Worm (Caenorhabditis elegans): ENCODE data around the gene lin-36.
A peak's percentile ranks its signal among the peaks of the same experiment; 100 is the strongest.

Gene lin-36

DNA sequence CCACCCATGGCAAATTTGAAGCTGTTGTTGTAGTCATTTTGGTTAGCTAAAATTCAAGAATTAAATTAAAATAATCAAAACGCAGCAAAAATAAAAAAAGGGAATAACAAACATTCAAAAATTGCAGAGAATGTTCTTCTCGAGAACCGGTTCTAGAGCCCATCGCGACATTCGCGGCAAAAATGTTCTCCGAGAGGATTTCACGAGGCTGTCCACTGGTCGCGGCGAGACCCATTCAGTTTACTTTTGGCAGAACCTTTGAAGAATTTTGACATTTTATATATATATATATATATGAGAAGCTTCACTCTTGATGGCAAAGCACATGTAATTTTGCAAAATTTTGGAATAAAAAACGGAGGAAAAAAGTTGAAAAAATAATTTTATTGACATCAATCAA, 8.8 kb upstream of the lin-36 start, which contains the start of gene F44B9.8:
TSS of gene F44B9.8 (minus strand) at position 163 of the 400 bp plus-strand sequence.
- TF ChIP-seq aly-2 (tag; optimal IDR thresholded peaks at IDR 0.05) (no peak), pha-4 (tag; optimal IDR thresholded peaks at IDR 0.05) (peak; percentile 92), hmg-11 (tag; optimal IDR thresholded peaks at IDR 0.05) (peak; percentile 32), skn-1 (tag; optimal IDR thresholded peaks at IDR 0.05) (no peak), mml-1 (tag; optimal IDR thresholded peaks at IDR 0.05) (no peak), nhr-43 (tag; optimal IDR thresholded peaks at IDR 0.05; ENCODE audit: poor library complexity, severe bottlenecking) (peak; percentile 62), nhr-28 (tag; optimal IDR thresholded peaks at IDR 0.05) (no peak), nhr-11 (tag; optimal IDR thresholded peaks at IDR 0.05) (no peak), nhr-67 (tag; optimal IDR thresholded peaks at IDR 0.05) (no peak), eor-1 (tag; optimal IDR thresholded peaks at IDR 0.05) (no peak), unc-39 (tag; optimal IDR thresholded peaks at IDR 0.05) (no peak), ztf-11 (tag; optimal IDR thresholded peaks at IDR 0.05) (no peak), fos-1 (tag; optimal IDR thresholded peaks at IDR 0.05) (no peak), lin-39 (tag; optimal IDR thresholded peaks at IDR 0.05) (peak; percentile 37), nhr-25 (tag; optimal IDR thresholded peaks at IDR 0.05) (peak; percentile 73), daf-12 (tag; optimal IDR thresholded peaks at IDR 0.05) (no peak), nhr-23 (tag; optimal IDR thresholded peaks at IDR 0.05) (peak; percentile 82), nhr-12 (tag; optimal IDR thresholded peaks at IDR 0.05) (no peak), lin-15B (tag; optimal IDR thresholded peaks at IDR 0.05) (peak; percentile 87), fkh-10 (GFP tag; optimal IDR thresholded peaks at IDR 0.05) (no peak), snpc-4 (tag; optimal IDR thresholded peaks at IDR 0.05) (peak; percentile 55), elt-2 (tag; optimal IDR thresholded peaks at IDR 0.05) (peak; percentile 23), egl-5 (tag; optimal IDR thresholded peaks at IDR 0.05) (no peak), sea-2 (GFP tag; optimal IDR thresholded peaks at IDR 0.05) (no peak), nhr-76 (tag; optimal IDR thresholded peaks at IDR 0.05) (no peak), ztf-4 (tag; optimal IDR thresholded peaks at IDR 0.05) (no peak), ZK546.5 (tag; optimal IDR thresholded peaks at IDR 0.05) (no peak), ceh-9 (tag; optimal IDR thresholded peaks at IDR 0.05) (no peak), lsy-12 (tag; optimal IDR thresholded peaks at IDR 0.05) (peak; percentile 21), mdl-1 (tag; optimal IDR thresholded peaks at IDR 0.05) (no peak), ceh-28 (tag; optimal IDR thresholded peaks at IDR 0.05) (no peak), ceh-16 (tag; optimal IDR thresholded peaks at IDR 0.05) (no peak), nfya-1 (tag; optimal IDR thresholded peaks at IDR 0.05; ENCODE audit: insufficient read depth) (peak; percentile 79), unc-62 (GFP tag; optimal IDR thresholded peaks at IDR 0.05) (no peak), zag-1 (tag; optimal IDR thresholded peaks at IDR 0.05) (no peak), elt-3 (tag; optimal IDR thresholded peaks at IDR 0.05) (no peak), R02D3.7 (tag; optimal IDR thresholded peaks at IDR 0.05) (peak; percentile 17), fkh-2 (tag; optimal IDR thresholded peaks at IDR 0.05) (no peak), egl-27 (tag; optimal IDR thresholded peaks at IDR 0.05) (no peak), ama-1 (optimal IDR thresholded peaks at IDR 0.05) (peak; percentile 22), pqm-1 (tag; optimal IDR thresholded peaks at IDR 0.05) (no peak), nhr-237 (tag; optimal IDR thresholded peaks at IDR 0.05) (no peak), jun-1 (tag; optimal IDR thresholded peaks at IDR 0.05) (no peak), tbx-2 (tag; optimal IDR thresholded peaks at IDR 0.05) (no peak), ceh-82 (tag; optimal IDR thresholded peaks at IDR 0.05) (no peak), elt-1 (tag; optimal IDR thresholded peaks at IDR 0.05) (no peak), nhr-77 (tag; optimal IDR thresholded peaks at IDR 0.05) (no peak)

DNA sequence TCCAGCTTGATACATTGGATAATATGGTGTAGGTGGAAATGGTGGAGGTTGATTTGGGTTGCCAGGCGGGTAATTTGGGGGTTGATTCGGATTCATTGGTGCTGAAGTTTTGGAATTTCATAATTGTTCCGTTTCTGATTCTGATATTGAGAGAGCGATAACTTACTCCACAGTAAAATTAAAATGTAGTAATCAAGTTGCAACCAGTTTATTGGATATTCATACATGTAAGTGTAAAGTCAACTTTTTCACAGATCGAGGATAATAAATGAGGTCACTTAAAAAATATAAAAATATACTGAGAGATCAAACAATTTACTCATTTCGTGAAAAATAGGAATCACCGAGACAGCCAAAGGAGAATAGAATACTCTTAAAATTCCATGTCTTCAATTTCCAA, 7.3 kb upstream of the lin-36 start, which contains the start of gene mdt-30:
TSS of gene mdt-30 (minus strand) at position 101 of the 400 bp plus-strand sequence.
- TF ChIP-seq skn-1 (tag; optimal IDR thresholded peaks at IDR 0.05) (no peak), hmg-11 (tag; optimal IDR thresholded peaks at IDR 0.05) (no peak)
